Fruit fly (Drosophila melanogaster): Measurements from ENCODE around the gene Cpr67B.

Gene Cpr67B

DNA sequence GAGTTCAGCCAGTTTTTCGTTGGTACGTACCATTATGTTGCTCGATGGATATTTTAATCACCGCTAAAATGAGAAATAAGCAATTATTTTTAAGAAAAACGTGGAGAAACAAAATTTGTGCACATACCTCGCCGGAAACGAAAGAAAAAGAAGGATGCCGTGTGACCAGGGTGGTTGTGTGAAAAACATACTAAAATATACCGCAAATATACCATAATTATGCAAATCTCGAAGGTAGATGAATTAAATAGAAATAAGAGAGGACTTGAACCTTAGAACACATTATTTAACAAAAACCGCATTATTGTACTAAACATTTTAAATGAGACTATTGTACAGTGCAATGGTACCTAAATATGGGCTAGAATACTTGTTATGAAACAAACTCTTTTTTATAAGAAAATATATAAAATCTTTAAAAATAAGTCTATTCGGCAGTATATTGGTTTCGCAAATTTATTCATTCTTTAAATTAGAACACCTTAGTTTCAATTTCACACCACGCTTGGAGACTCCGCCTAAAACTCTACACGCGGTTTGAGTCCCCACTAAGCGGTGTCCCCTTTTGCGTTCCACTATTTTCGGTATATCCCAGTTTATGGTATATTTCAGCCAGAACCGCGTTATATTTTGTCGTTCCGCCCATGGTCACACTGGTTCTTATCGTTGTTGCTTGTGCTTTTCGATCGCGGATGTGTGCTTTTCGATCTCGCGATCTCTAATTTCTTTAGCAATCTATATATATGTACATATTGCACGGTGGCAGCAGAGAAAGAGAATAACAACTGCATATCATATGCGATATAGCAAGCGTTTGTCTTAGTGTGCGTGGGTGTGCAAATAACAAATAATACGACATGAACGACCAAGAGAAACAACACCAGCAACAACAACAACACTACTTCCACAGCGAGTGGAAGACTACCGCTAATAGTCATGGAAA is 25.3 kb downstream of the Cpr67B start, which contains the start of the genes RpS17 and MTF-1 (continued):
- TF ChIP-seq Aef1 (GFP tag; IDR thresholded peaks at IDR 0.05) (no peak), CG13296 (GFP tag; optimal IDR thresholded peaks at IDR 0.05) (peak; percentile 58), Atf6 (GFP tag; IDR thresholded peaks at IDR 0.05) (no peak), Asciz (GFP tag; optimal IDR thresholded peaks at IDR 0.05) (peak; percentile 45), CG3995 (GFP tag; optimal IDR thresholded peaks at IDR 0.05) (no peak), CG7786 (GFP tag; optimal IDR thresholded peaks at IDR 0.05) (no peak), B-H2 (GFP tag; optimal IDR thresholded peaks at IDR 0.05) (peak; percentile 44), chn (GFP tag; optimal IDR thresholded peaks at IDR 0.05) (no peak), cas (GFP tag; IDR thresholded peaks at IDR 0.05) (no peak), run (tag; optimal IDR thresholded peaks at IDR 0.05) (peak; percentile 7), nau (GFP tag; optimal IDR thresholded peaks at IDR 0.05) (peak; percentile 65), CG34422 (GFP tag; IDR thresholded peaks at IDR 0.05) (peak; percentile 62; the same call in 2 of the 3 replicates), br (optimal IDR thresholded peaks at IDR 0.05) (no peak), onecut (GFP tag; IDR thresholded peaks at IDR 0.05) (peak; percentile 70), Ada2b (GFP tag; IDR thresholded peaks at IDR 0.05) (no peak), CG15514 (GFP tag; optimal IDR thresholded peaks at IDR 0.05) (peak; percentile 30), Sry-δ (GFP tag; optimal IDR thresholded peaks at IDR 0.05) (peak; percentile 28), CG3726 (GFP tag; IDR thresholded peaks at IDR 0.05) (no peak), CG34376 (GFP tag; optimal IDR thresholded peaks at IDR 0.05) (peak; percentile 91), mam (GFP tag; optimal IDR thresholded peaks at IDR 0.05) (no peak), ewg (GFP tag; optimal IDR thresholded peaks at IDR 0.05) (no peak), ash1 (GFP tag; optimal IDR thresholded peaks at IDR 0.05) (no peak), CG12659 (GFP tag; optimal IDR thresholded peaks at IDR 0.05) (peak; percentile 67), CG14965 (GFP tag; optimal IDR thresholded peaks at IDR 0.05; ENCODE audit: borderline replicate concordance) (no peak), pum (GFP tag; optimal IDR thresholded peaks at IDR 0.05) (no peak), tll (GFP tag; optimal IDR thresholded peaks at IDR 0.05) (no peak), CG8388 (GFP tag; optimal IDR thresholded peaks at IDR 0.05) (peak; percentile 35), Lhr (GFP tag; optimal IDR thresholded peaks at IDR 0.05) (peak; percentile 72), CG11723 (GFP tag; optimal IDR thresholded peaks at IDR 0.05) (peak; percentile 26), gsb-n (tag; optimal IDR thresholded peaks at IDR 0.05) (peak; percentile 38), hkb (optimal IDR thresholded peaks at IDR 0.05) (no peak), hkb (GFP tag; IDR thresholded peaks at IDR 0.05) (peak; percentile 50), ab (GFP tag; optimal IDR thresholded peaks at IDR 0.05) (no peak), dati (GFP tag; IDR thresholded peaks at IDR 0.05) (no peak), CG10565 (GFP tag; optimal IDR thresholded peaks at IDR 0.05) (no peak), crol (GFP tag; IDR thresholded peaks at IDR 0.05) (0 out of 2 replicates have a peak, but pooled peaks have one; percentile 15), CG12744 (GFP tag; optimal IDR thresholded peaks at IDR 0.05) (no peak), knrl (GFP tag; IDR thresholded peaks at IDR 0.05; ENCODE audit: partially characterized antibody) (no peak), yki (optimal IDR thresholded peaks at IDR 0.05) (no peak), Ptx1 (GFP tag; IDR thresholded peaks at IDR 0.05) (peak; percentile 33; the same call in 1 of the 2 replicates), otp (GFP tag; IDR thresholded peaks at IDR 0.05) (peak; percentile 46; the same call in 1 of the 3 replicates), crp (GFP tag; optimal IDR thresholded peaks at IDR 0.05) (no peak), insv (GFP tag; optimal IDR thresholded peaks at IDR 0.05) (peak in 1 of 2 experiments; percentile 27), fu2 (GFP tag; optimal IDR thresholded peaks at IDR 0.05) (no peak), fd3F (GFP tag; optimal IDR thresholded peaks at IDR 0.05) (peak; percentile 40), CG15269 (tag; optimal IDR thresholded peaks at IDR 0.05) (peak; percentile 57), kah (GFP tag; optimal IDR thresholded peaks at IDR 0.05) (peak; percentile 57), ind (GFP tag; optimal IDR thresholded peaks at IDR 0.05) (no peak), CG31388 (GFP tag; optimal IDR thresholded peaks at IDR 0.05) (no peak)
